Fruit fly (Drosophila melanogaster) whole organism, embryonic: ENCODE data around the gene kibra.

Experiments used
- CG7963 ChIP-seq: fragments of 200-800 bp; sonication (Bioruptor generic); IDR thresholded peaks from 3 replicates; pipeline ENCODE4 v1.3.6; 2022; ENCODE audit warnings: missing biosample characterization, missing genetic modification characterization; ENCODE audit not compliant: partially characterized antibody
- Dll ChIP-seq: fragments of 200-800 bp; sonication (Bioruptor generic); IDR thresholded peaks from 4 replicates; pipeline ENCODE4 v1.3.6; 2022; ENCODE audit warnings: missing biosample characterization, missing genetic modification characterization; ENCODE audit not compliant: partially characterized antibody
- seq ChIP-seq: fragments of 200-800 bp; sonication (Bioruptor generic); IDR thresholded peaks from 2 replicates; pipeline ENCODE4 v1.3.6; 2022; ENCODE audit warnings: missing biosample characterization, missing genetic modification characterization

DNA sequence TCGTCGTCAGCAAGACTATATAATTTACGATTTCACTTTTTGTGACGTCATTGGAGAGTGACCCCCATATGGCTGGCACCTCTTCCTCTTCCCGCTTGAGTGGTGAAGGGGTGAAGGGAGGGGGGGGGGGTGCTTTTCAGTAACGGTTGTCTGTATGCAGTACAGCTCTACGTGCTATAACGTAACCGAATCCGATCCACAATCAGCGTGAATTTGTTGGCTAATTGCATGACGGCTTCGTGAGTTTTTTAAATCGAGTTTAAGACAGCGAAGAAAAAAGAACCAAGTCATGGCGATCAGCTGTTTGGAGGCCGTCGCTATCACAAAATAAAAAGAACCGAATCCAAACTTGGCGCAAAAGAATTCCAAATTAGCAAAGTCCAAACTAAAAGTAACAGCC, 12.6 kb upstream of the kibra start:
- no peak for TF ChIP-seq seq (GFP tag; lab: Robert Waterston, UW)
- no peak for TF ChIP-seq Dll
- TF ChIP-seq CG7963 = no peak
